Fruit fly (Drosophila melanogaster) whole organism, embryonic: ENCODE results near the gene QIL1.

Experiments used
- B-H1 ChIP-seq: fragments of 200-800 bp; sonication (Bioruptor generic); IDR thresholded peaks from 3 replicates; pipeline ENCODE4 v1.3.6; 2022; ENCODE audit warnings: missing biosample characterization, missing genetic modification characterization
- Bgb ChIP-seq: fragments of 200-800 bp; sonication (Bioruptor generic); IDR thresholded peaks from 2 replicates; pipeline ENCODE4 v1.3.6; 2022; ENCODE audit warnings: missing biosample characterization, missing genetic modification characterization; ENCODE audit not compliant: partially characterized antibody
- CG10209 ChIP-seq: fragments of 200-800 bp; sonication (Bioruptor generic); optimal IDR thresholded peaks from 3 replicates; lab custom pipeline; 2017; ENCODE audit warnings: missing biosample characterization, mild to moderate bottlenecking, missing genetic modification characterization, missing genetic modification reagents
- CG11696 ChIP-seq: fragments of 200-800 bp; sonication (Bioruptor generic); IDR thresholded peaks from 2 replicates; pipeline ENCODE4 v1.3.6; 2022; ENCODE audit warnings: missing biosample characterization, missing genetic modification characterization
- CG13287 ChIP-seq: fragments of 200-800 bp; sonication (Bioruptor generic); IDR thresholded peaks from 2 replicates; pipeline ENCODE4 v1.3.6; 2022; ENCODE audit warnings: missing biosample characterization, missing genetic modification characterization; ENCODE audit not compliant: partially characterized antibody
- CG13894 ChIP-seq: fragments of 200-800 bp; sonication (Bioruptor generic); optimal IDR thresholded peaks from 3 replicates; lab custom pipeline; 2018; ENCODE audit warnings: missing biosample characterization, mild to moderate bottlenecking, missing genetic modification characterization, moderate library complexity
- CG15269 ChIP-seq: fragments of 200-800 bp; sonication (Bioruptor generic); optimal IDR thresholded peaks from 2 replicates; lab custom pipeline; 2018; ENCODE audit warnings: missing biosample characterization, mild to moderate bottlenecking, missing genetic modification characterization, moderate library complexity
- CG17802 ChIP-seq: fragments of 200-800 bp; sonication (Bioruptor generic); optimal IDR thresholded peaks from 2 replicates; lab custom pipeline; 2018; ENCODE audit warnings: missing biosample characterization, mild to moderate bottlenecking, missing genetic modification characterization, moderate library complexity
- CG31441 ChIP-seq: fragments of 200-800 bp; sonication (Bioruptor generic); IDR thresholded peaks from 2 replicates; pipeline ENCODE4 v1.3.6; 2022; ENCODE audit warnings: missing biosample characterization, missing genetic modification characterization
- CG32772 ChIP-seq: fragments of 200-800 bp; sonication (Bioruptor generic); IDR thresholded peaks from 2 replicates; pipeline ENCODE4 v1.3.6; 2022; ENCODE audit warnings: missing biosample characterization, missing genetic modification characterization
- CG3847 ChIP-seq: fragments of 200-800 bp; sonication (Bioruptor generic); IDR thresholded peaks from 2 replicates; pipeline ENCODE4 v1.3.6; 2022; ENCODE audit warnings: missing biosample characterization, missing genetic modification characterization
- CG4328 ChIP-seq: fragments of 200-800 bp; sonication (Bioruptor generic); optimal IDR thresholded peaks from 3 replicates; lab custom pipeline; 2017; ENCODE audit warnings: missing biosample characterization, missing genetic modification reagents, missing genetic modification characterization
- CG4820 ChIP-seq: fragments of 200-800 bp; sonication (Bioruptor generic); optimal IDR thresholded peaks from 3 replicates; lab custom pipeline; 2016; ENCODE audit warnings: missing biosample characterization, missing genetic modification characterization
- CG4854 ChIP-seq: fragments of 200-800 bp; sonication (Bioruptor generic); optimal IDR thresholded peaks from 2 replicates; lab custom pipeline; 2016; ENCODE audit warnings: missing biosample characterization, missing genetic modification characterization, inconsistent platforms
- CG6254 ChIP-seq: fragments of 200-800 bp; sonication (Bioruptor generic); optimal IDR thresholded peaks from 3 replicates; lab custom pipeline; 2017; ENCODE audit warnings: mild to moderate bottlenecking, missing biosample characterization, missing genetic modification reagents, missing genetic modification characterization
- CG6791 ChIP-seq: fragments of 200-800 bp; sonication (Bioruptor generic); IDR thresholded peaks from 3 replicates; pipeline ENCODE4 v1.3.6; 2022; ENCODE audit warnings: missing biosample characterization, missing genetic modification characterization; ENCODE audit not compliant: partially characterized antibody
- CHES-1-like ChIP-seq: fragments of 200-800 bp; sonication (Bioruptor generic); optimal IDR thresholded peaks from 2 replicates; lab custom pipeline; 2016; ENCODE audit warnings: missing biosample characterization, missing genetic modification characterization
- D19B ChIP-seq: fragments of 200-800 bp; sonication (Bioruptor generic); optimal IDR thresholded peaks from 2 replicates; lab custom pipeline; 2017; ENCODE audit warnings: missing biosample characterization, mild to moderate bottlenecking, missing genetic modification characterization
- Doc2 ChIP-seq: fragments of 200-800 bp; sonication (Bioruptor generic); IDR thresholded peaks from 2 replicates; pipeline ENCODE4 v1.3.6; 2022; ENCODE audit warnings: missing biosample characterization, missing genetic modification characterization
- Gsc ChIP-seq: fragments of 200-800 bp; sonication (Bioruptor generic); IDR thresholded peaks from 2 replicates; pipeline ENCODE4 v1.3.6; 2022; ENCODE audit warnings: missing biosample characterization, missing genetic modification characterization
- HLH3B ChIP-seq: fragments of 200-800 bp; sonication (Bioruptor generic); IDR thresholded peaks from 2 replicates; pipeline ENCODE4 v1.3.6; 2022; ENCODE audit warnings: missing biosample characterization, missing genetic modification characterization
- Hmx ChIP-seq: fragments of 200-800 bp; sonication (Bioruptor generic); optimal IDR thresholded peaks from 2 replicates; lab custom pipeline; 2016; ENCODE audit warnings: missing biosample characterization, missing genetic modification characterization
- Hr78 ChIP-seq, 2 experiments: fragments of 200-800 bp in 1 of 2; fragments of >200 bp in 1 of 2; sonication (Bioruptor generic) in 1 of 2; optimal IDR thresholded peaks; 2 replicates each; lab custom pipeline; 2017 to 2019; ENCODE audit warnings: missing biosample characterization in 2 of 2, missing genetic modification characterization in 2 of 2, mild to moderate bottlenecking in 1 of 2, moderate library complexity in 1 of 2
- Hsf ChIP-seq: fragments of 200-800 bp; sonication (Bioruptor generic); optimal IDR thresholded peaks from 3 replicates; lab custom pipeline; 2016; ENCODE audit warnings: missing biosample characterization, missing genetic modification characterization
- Oli ChIP-seq: fragments of 200-800 bp; sonication (Bioruptor generic); optimal IDR thresholded peaks from 2 replicates; lab custom pipeline; 2018; ENCODE audit warnings: missing biosample characterization, mild to moderate bottlenecking, missing genetic modification characterization, moderate library complexity
- Optix ChIP-seq: fragments of 200-800 bp; sonication (Bioruptor generic); IDR thresholded peaks from 3 replicates; pipeline ENCODE4 v1.3.6; 2022; ENCODE audit warnings: missing biosample characterization, missing genetic modification characterization
- Sox100B ChIP-seq: fragments of 200-800 bp; sonication (Bioruptor generic); optimal IDR thresholded peaks from 3 replicates; lab custom pipeline; 2018; ENCODE audit warnings: missing biosample characterization, mild to moderate bottlenecking, missing genetic modification characterization
- amos ChIP-seq: fragments of 200-800 bp; sonication (Bioruptor generic); IDR thresholded peaks from 2 replicates; pipeline ENCODE4 v1.3.6; 2022; ENCODE audit warnings: missing biosample characterization, missing genetic modification characterization; ENCODE audit not compliant: partially characterized antibody
- btn ChIP-seq: fragments of 200-800 bp; sonication (Bioruptor generic); optimal IDR thresholded peaks from 2 replicates; lab custom pipeline; 2016; ENCODE audit warnings: missing biosample characterization, missing genetic modification characterization
- danr ChIP-seq: fragments of 200-800 bp; sonication (Bioruptor generic); IDR thresholded peaks from 2 replicates; pipeline ENCODE4 v1.3.6; 2022; ENCODE audit warnings: missing biosample characterization, missing genetic modification characterization
- gem ChIP-seq: fragments of 200-800 bp; sonication (Bioruptor generic); optimal IDR thresholded peaks from 2 replicates; lab custom pipeline; 2019; ENCODE audit warnings: missing biosample characterization, mild to moderate bottlenecking, missing genetic modification characterization, moderate library complexity
- gfzf ChIP-seq: fragments of 200-800 bp; sonication (Bioruptor generic); optimal IDR thresholded peaks from 2 replicates; lab custom pipeline; 2016; ENCODE audit warnings: missing biosample characterization, mild to moderate bottlenecking, missing genetic modification characterization, moderate library complexity
- hkb ChIP-seq, 2 experiments: fragments of 200-800 bp in 1 of 2; fragments of >200 bp in 1 of 2; sonication (Bioruptor generic) in 1 of 2; IDR thresholded peaks in 1 of 2; optimal IDR thresholded peaks in 1 of 2; 2 replicates each; pipeline versions ENCODE4 v1.3.6 to Lab custom; 2017 to 2022; ENCODE audit warnings: missing biosample characterization in 1 of 2, missing genetic modification characterization in 1 of 2
- nmo ChIP-seq: fragments of 200-800 bp; sonication (Bioruptor generic); optimal IDR thresholded peaks from 2 replicates; lab custom pipeline; 2018; ENCODE audit warnings: missing biosample characterization, mild to moderate bottlenecking, missing genetic modification characterization, moderate library complexity
- nom ChIP-seq: fragments of 200-800 bp; sonication (Bioruptor generic); optimal IDR thresholded peaks from 2 replicates; lab custom pipeline; 2017; ENCODE audit warnings: missing biosample characterization, missing genetic modification characterization, mild to moderate bottlenecking, moderate library complexity, missing genetic modification reagents
- otp ChIP-seq: fragments of 200-800 bp; sonication (Bioruptor generic); IDR thresholded peaks from 3 replicates; pipeline ENCODE4, ENCODE4 v1.3.6; 2022; ENCODE audit warnings: missing biosample characterization, missing genetic modification characterization
- pho ChIP-seq: fragments of 200-800 bp; sonication (Bioruptor generic); optimal IDR thresholded peaks from 2 replicates; lab custom pipeline; 2016; ENCODE audit warnings: missing biosample characterization, missing genetic modification characterization
- pita ChIP-seq: fragments of 200-800 bp; sonication (Bioruptor generic); optimal IDR thresholded peaks from 2 replicates; lab custom pipeline; 2017; ENCODE audit warnings: missing biosample characterization, mild to moderate bottlenecking, missing genetic modification characterization
- pros ChIP-seq: fragments of 200-800 bp; sonication (Bioruptor generic); optimal IDR thresholded peaks from 3 replicates; lab custom pipeline; 2019; ENCODE audit warnings: missing biosample characterization, mild to moderate bottlenecking, missing genetic modification characterization, moderate library complexity
- schlank ChIP-seq: fragments of 200-800 bp; sonication (Bioruptor generic); optimal IDR thresholded peaks from 2 replicates; lab custom pipeline; 2018; ENCODE audit warnings: missing biosample characterization, mild to moderate bottlenecking, missing genetic modification characterization
- scrt ChIP-seq: fragments of 200-800 bp; sonication (Bioruptor generic); optimal IDR thresholded peaks from 2 replicates; lab custom pipeline; 2018; ENCODE audit warnings: missing biosample characterization, mild to moderate bottlenecking, missing genetic modification characterization, moderate library complexity
- shn ChIP-seq: fragments of 200-800 bp; sonication (Bioruptor generic); optimal IDR thresholded peaks from 3 replicates; lab custom pipeline; 2016; ENCODE audit warnings: missing biosample characterization, missing genetic modification characterization
- tgo ChIP-seq: fragments of 200-800 bp; sonication (Bioruptor generic); IDR thresholded peaks from 3 replicates; pipeline ENCODE4 v1.3.6; 2022; ENCODE audit warnings: missing biosample characterization, missing genetic modification characterization
- trem ChIP-seq: fragments of 200-800 bp; optimal IDR thresholded peaks from 3 replicates; lab custom pipeline; 2019; ENCODE audit warnings: missing biosample characterization, mild to moderate bottlenecking, missing genetic modification characterization, moderate library complexity
- vvl ChIP-seq: fragments of 200-800 bp; sonication (Bioruptor generic); IDR thresholded peaks from 2 replicates; pipeline ENCODE4 v1.3.6; 2022; ENCODE audit warnings: missing biosample characterization, missing genetic modification characterization
- wdn ChIP-seq: fragments of 200-800 bp; sonication (Bioruptor generic); IDR thresholded peaks from 2 replicates; pipeline ENCODE4 v1.3.6; 2022; ENCODE audit warnings: missing biosample characterization, missing genetic modification characterization
- wor ChIP-seq: fragments of 200-800 bp; sonication (Bioruptor generic); IDR thresholded peaks from 2 replicates; pipeline ENCODE4 v1.3.6; 2022; ENCODE audit warnings: missing biosample characterization, missing genetic modification characterization

QIL1 gene

dm6 chr3L:17428779-17429178 lies 37.0 kb upstream of the QIL1 start, which contains the start of gene Gorab (continued):
- TF ChIP-seq trem (tag; lab: Kevin White, UChicago), result peak; percentile 91
- TF ChIP-seq danr, result peak; percentile 61; the same call in 1 of the 2 replicates
- TF ChIP-seq hkb (optimal IDR thresholded peaks at IDR 0.05; lab: Kevin White, UChicago), result peak; percentile 22
- TF ChIP-seq hkb (GFP tag; IDR thresholded peaks at IDR 0.05; lab: Robert Waterston, UW), result peak; percentile 81
- peak; percentile 96 for TF ChIP-seq tgo (GFP tag; lab: Robert Waterston, UW)
- peak; percentile 62 for TF ChIP-seq CG13287 (GFP tag; lab: Robert Waterston, UW)
- peak; percentile 79 for TF ChIP-seq CG4854 (GFP tag; lab: Kevin White, UChicago)
- TF ChIP-seq Hmx, result peak; percentile 58
- TF ChIP-seq HLH3B (GFP tag; lab: Robert Waterston, UW), result peak; percentile 95
- TF ChIP-seq wdn (GFP tag; lab: Robert Waterston, UW), result 0 out of 2 replicates have a peak, but pooled peaks have one; percentile 23
- peak; percentile 97 for TF ChIP-seq vvl
- TF ChIP-seq amos (GFP tag; lab: Robert Waterston, UW), result peak; percentile 54
- peak; percentile 92 for TF ChIP-seq Optix
- no peak for TF ChIP-seq pita (GFP tag; lab: Kevin White, UChicago)
- peak; percentile 46 for TF ChIP-seq CG4328 (GFP tag; lab: Kevin White, UChicago)
- peak; percentile 86 for TF ChIP-seq CG4820 (GFP tag; lab: Kevin White, UChicago)
- TF ChIP-seq CG6254 (GFP tag; lab: Kevin White, UChicago), result peak; percentile 51
- peak; percentile 80 for TF ChIP-seq Oli
- peak; percentile 32 for TF ChIP-seq scrt (GFP tag; lab: Kevin White, UChicago)
- peak; percentile 87 for TF ChIP-seq CG15269
- no peak for TF ChIP-seq pros (GFP tag; lab: Kevin White, UChicago)
- TF ChIP-seq CG3847 (GFP tag; lab: Robert Waterston, UW), result peak; percentile 95
- TF ChIP-seq CG13894 (tag; lab: Kevin White, UChicago), result peak; percentile 27
- TF ChIP-seq B-H1 (GFP tag; lab: Robert Waterston, UW), result peak; percentile 93
- peak; percentile 79 for TF ChIP-seq pho
- peak; percentile 91 for TF ChIP-seq CG17802 (tag; lab: Kevin White, UChicago)
- peak; percentile 93 for TF ChIP-seq Hsf (GFP tag; lab: Kevin White, UChicago)
- TF ChIP-seq CG32772 (GFP tag; lab: Robert Waterston, UW), result peak; percentile 97
- peak; percentile 8 for TF ChIP-seq btn (GFP tag; lab: Kevin White, UChicago)
- peak; percentile 95 for TF ChIP-seq nmo
- peak; percentile 56 for TF ChIP-seq Bgb (GFP tag; lab: Robert Waterston, UW)
- peak; percentile 52; the same call in 1 of the 3 replicates for TF ChIP-seq CG6791
- peak; percentile 92 for TF ChIP-seq otp (GFP tag; lab: Robert Waterston, UW)
- TF ChIP-seq nom (GFP tag; lab: Kevin White, UChicago), result no peak
- TF ChIP-seq Hr78 (GFP tag; optimal IDR thresholded peaks at IDR 0.05; lab: Kevin White, UChicago), result no peak
- peak; percentile 72 for TF ChIP-seq CHES-1-like
- TF ChIP-seq Gsc, result peak; percentile 89
- TF ChIP-seq Doc2, result peak; percentile 75; the same call in 1 of the 2 replicates
- TF ChIP-seq gem (tag; lab: Kevin White, UChicago), result peak; percentile 90
- peak; percentile 93 for TF ChIP-seq wor (GFP tag; lab: Robert Waterston, UW)
- TF ChIP-seq gfzf (GFP tag; lab: Kevin White, UChicago), result peak; percentile 20
- peak; percentile 67 for TF ChIP-seq D19B (GFP tag; lab: Kevin White, UChicago)
- no peak for TF ChIP-seq schlank (tag; lab: Kevin White, UChicago)
- peak; percentile 69 for TF ChIP-seq Sox100B
- TF ChIP-seq CG31441, result peak; percentile 93
- TF ChIP-seq CG11696 (GFP tag; lab: Robert Waterston, UW), result peak; percentile 82
- peak; percentile 86 for TF ChIP-seq CG10209 (GFP tag; lab: Kevin White, UChicago)
- TF ChIP-seq shn, result peak; percentile 32
